Fruit fly (Drosophila melanogaster): ENCODE data around the gene Slu7.

Slu7 gene

dm6 chr3R:29038960-29039581, at the start of gene Slu7, which contains the start of gene Pkc98E:
Gene Slu7, minus strand, starts transcription at chr3R:29039071.
Gene Pkc98E, plus strand, starts transcription at chr3R:29039156.
- TF ChIP-seq CG8478 (optimal IDR thresholded peaks at IDR 0.05): no peak
- no peak for TF ChIP-seq CTCF (optimal IDR thresholded peaks at IDR 0.05)

dm6 chr3R:29087926-29088487, 49.1 kb upstream of the Slu7 start:
- TF ChIP-seq CG8478 (optimal IDR thresholded peaks at IDR 0.05): no peak
- TF ChIP-seq CTCF (optimal IDR thresholded peaks at IDR 0.05): peak in 1 of 2 experiments; percentile 35

- TF ChIP-seq CG8478 (optimal IDR thresholded peaks at IDR 0.05) (no peak), CTCF (optimal IDR thresholded peaks at IDR 0.05) (peak; percentile 80 to 84)
Measured at dm6 chr3R:29087302-29087782, 48.5 kb upstream of the Slu7 start.

- no peak for TF ChIP-seq CG8478 (optimal IDR thresholded peaks at IDR 0.05)
- TF ChIP-seq CTCF (optimal IDR thresholded peaks at IDR 0.05): no peak
Measured at dm6 chr3R:29086896-29087295, 48.0 kb upstream of the Slu7 start.

- TF ChIP-seq CTCF (optimal IDR thresholded peaks at IDR 0.05) (no peak), CG8478 (optimal IDR thresholded peaks at IDR 0.05) (no peak)
Measured at dm6 chr3R:29083459-29084457, 44.9 kb upstream of the Slu7 start.

dm6 chr3R:29082511-29083296, 43.8 kb upstream of the Slu7 start:
- TF ChIP-seq CTCF (optimal IDR thresholded peaks at IDR 0.05): no peak
- TF ChIP-seq CG8478 (optimal IDR thresholded peaks at IDR 0.05): no peak

dm6 chr3R:29082034-29082433, 43.2 kb upstream of the Slu7 start:
- TF ChIP-seq CTCF (optimal IDR thresholded peaks at IDR 0.05): no peak
- no peak for TF ChIP-seq CG8478 (optimal IDR thresholded peaks at IDR 0.05)

- no peak for TF ChIP-seq CTCF (optimal IDR thresholded peaks at IDR 0.05)
- TF ChIP-seq CG8478 (optimal IDR thresholded peaks at IDR 0.05): no peak
Measured at dm6 chr3R:29077572-29077971, 38.7 kb upstream of the Slu7 start.

- TF ChIP-seq CG8478 (optimal IDR thresholded peaks at IDR 0.05) (no peak), CTCF (optimal IDR thresholded peaks at IDR 0.05) (no peak)
Measured at dm6 chr3R:29076609-29077008, 37.7 kb upstream of the Slu7 start.

dm6 chr3R:29075631-29076398, 36.9 kb upstream of the Slu7 start:
- TF ChIP-seq CG8478 (optimal IDR thresholded peaks at IDR 0.05) (no peak), CTCF (optimal IDR thresholded peaks at IDR 0.05) (no peak)

dm6 chr3R:29074001-29074609, 35.2 kb upstream of the Slu7 start:
- no peak for TF ChIP-seq CTCF (optimal IDR thresholded peaks at IDR 0.05)
- no peak for TF ChIP-seq CG8478 (optimal IDR thresholded peaks at IDR 0.05)

- no peak for TF ChIP-seq CG8478 (optimal IDR thresholded peaks at IDR 0.05)
- TF ChIP-seq CTCF (optimal IDR thresholded peaks at IDR 0.05): no peak
Measured at dm6 chr3R:29072834-29073233, 34.0 kb upstream of the Slu7 start.

- TF ChIP-seq CTCF (optimal IDR thresholded peaks at IDR 0.05): no peak
- no peak for TF ChIP-seq CG8478 (optimal IDR thresholded peaks at IDR 0.05)
Measured at dm6 chr3R:29071141-29071540, 32.3 kb upstream of the Slu7 start.
